Fruit fly (Drosophila melanogaster): ENCODE measurements around the gene RfC4.

DNA sequence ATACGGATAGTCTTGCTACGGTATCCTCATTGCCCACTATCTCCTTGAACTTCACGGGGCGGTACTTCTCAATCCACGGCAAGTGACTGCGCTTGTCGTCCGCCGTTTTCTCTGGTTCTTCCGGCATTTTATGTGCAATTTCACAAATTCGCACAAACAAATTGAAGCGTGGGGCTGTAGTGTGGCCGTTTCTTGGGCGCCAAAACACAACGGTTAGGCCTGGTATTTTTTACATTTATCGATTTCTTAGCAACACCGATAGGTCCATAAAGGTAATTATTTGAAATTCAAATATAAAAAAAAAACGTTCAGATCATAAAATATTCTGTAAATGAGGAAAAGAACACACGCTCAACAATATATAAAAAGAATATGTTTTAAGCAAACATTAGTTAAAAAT, at the start of gene RfC4:
- no peak for TF ChIP-seq Hr78 (GFP tag; optimal IDR thresholded peaks at IDR 0.05)
- TF ChIP-seq CG9705 (GFP tag; optimal IDR thresholded peaks at IDR 0.05) = no peak
- TF ChIP-seq Dfd (GFP tag; optimal IDR thresholded peaks at IDR 0.05) = no peak
- TF ChIP-seq Myc (optimal IDR thresholded peaks at IDR 0.05) = no peak
- no peak for TF ChIP-seq OdsH (GFP tag; optimal IDR thresholded peaks at IDR 0.05)
- TF ChIP-seq lola (GFP tag; optimal IDR thresholded peaks at IDR 0.05) = no peak
- TF ChIP-seq CrebA (GFP tag; optimal IDR thresholded peaks at IDR 0.05; ENCODE audit: borderline replicate concordance) = no peak
- no peak for TF ChIP-seq N (GFP tag; optimal IDR thresholded peaks at IDR 0.05)
- no peak for TF ChIP-seq ey (GFP tag; optimal IDR thresholded peaks at IDR 0.05)
